Worm (Caenorhabditis elegans): Measurements from ENCODE around the gene lgg-3.

DNA sequence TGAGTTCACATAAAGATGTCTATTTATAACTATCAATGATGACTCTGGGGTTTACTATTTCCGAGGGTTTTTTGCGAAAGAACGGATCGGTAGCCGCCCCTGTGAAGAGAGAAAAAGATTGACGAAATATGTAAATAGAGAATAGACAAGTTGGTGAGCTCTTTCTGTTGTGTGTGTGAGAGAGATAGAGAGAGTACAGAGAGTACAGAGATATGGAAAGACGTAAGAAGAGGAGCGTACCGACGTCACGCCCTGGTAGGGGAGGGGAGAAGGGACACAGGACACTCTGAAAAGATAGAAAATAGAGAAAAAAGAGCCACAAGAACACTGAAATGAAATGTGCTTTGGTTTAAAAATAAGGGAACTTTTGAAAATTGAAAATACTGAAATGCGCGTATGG, 9.6 kb downstream of the lgg-3 start:
- TF ChIP-seq ccch-3 (GFP tag; optimal IDR thresholded peaks at IDR 0.05) = no peak
- TF ChIP-seq D2030.7 (GFP tag; IDR thresholded peaks at IDR 0.05) = no peak
- no peak for TF ChIP-seq T07F8.4 (tag; optimal IDR thresholded peaks at IDR 0.05)
- TF ChIP-seq lin-35 (GFP tag; optimal IDR thresholded peaks at IDR 0.05) = no peak
- no peak for TF ChIP-seq Y95B8A.8 (GFP tag; IDR thresholded peaks at IDR 0.05)
- no peak for TF ChIP-seq snpc-3.4 (tag; optimal IDR thresholded peaks at IDR 0.05)
- TF ChIP-seq madf-10 (tag; optimal IDR thresholded peaks at IDR 0.05) = no peak
- TF ChIP-seq F33H1.4 (GFP tag; IDR thresholded peaks at IDR 0.05) = no peak
- TF ChIP-seq unc-130 (GFP tag; optimal IDR thresholded peaks at IDR 0.05) = no peak

Measured in whole organism, young adult.